Fruit fly (Drosophila melanogaster) whole organism, embryonic: ENCODE results near the gene yellow-f2.
A peak's percentile ranks its signal among the peaks of the same experiment; 100 is the strongest.

Experiments used
- Adf1 ChIP-seq: fragments of 200-800 bp; sonication (Bioruptor generic); IDR thresholded peaks from 2 replicates; pipeline ENCODE4 v1.3.6; 2022; ENCODE audit warnings: missing biosample characterization, missing genetic modification characterization
- Antp ChIP-seq: fragments of 200-800 bp; sonication (Bioruptor generic); optimal IDR thresholded peaks from 3 replicates; lab custom pipeline; 2016; ENCODE audit warnings: missing biosample characterization, missing genetic modification characterization
- BtbVII ChIP-seq: fragments of 200-800 bp; sonication (Bioruptor generic); optimal IDR thresholded peaks from 3 replicates; lab custom pipeline; 2017; ENCODE audit warnings: missing biosample characterization, mild to moderate bottlenecking, missing genetic modification characterization
- CG10543 ChIP-seq: fragments of 200-800 bp; sonication (Bioruptor generic); optimal IDR thresholded peaks from 3 replicates; lab custom pipeline; 2017; ENCODE audit warnings: missing biosample characterization, mild to moderate bottlenecking, missing genetic modification characterization, moderate library complexity
- CG10565 ChIP-seq: fragments of 200-800 bp; sonication (Bioruptor generic); optimal IDR thresholded peaks from 3 replicates; lab custom pipeline; 2016; ENCODE audit warnings: missing biosample characterization, mild to moderate bottlenecking, missing genetic modification characterization
- CG11723 ChIP-seq: fragments of 200-800 bp; sonication (Bioruptor generic); optimal IDR thresholded peaks from 2 replicates; lab custom pipeline; 2017; ENCODE audit warnings: missing biosample characterization, mild to moderate bottlenecking, missing genetic modification characterization
- CG12744 ChIP-seq: fragments of 200-800 bp; sonication (Bioruptor generic); optimal IDR thresholded peaks from 2 replicates; lab custom pipeline; 2016; ENCODE audit warnings: missing biosample characterization, missing genetic modification characterization
- CG14710 ChIP-seq: fragments of 200-800 bp; sonication (Bioruptor generic); optimal IDR thresholded peaks from 3 replicates; lab custom pipeline; 2019; ENCODE audit warnings: missing biosample characterization, mild to moderate bottlenecking, missing genetic modification characterization, moderate library complexity
- CG15479 ChIP-seq: fragments of 200-800 bp; sonication (Bioruptor generic); optimal IDR thresholded peaks from 3 replicates; lab custom pipeline; 2019; ENCODE audit warnings: missing biosample characterization, mild to moderate bottlenecking, missing genetic modification characterization, moderate library complexity
- CG1647 ChIP-seq: fragments of 200-800 bp; sonication (Bioruptor generic); optimal IDR thresholded peaks from 3 replicates; lab custom pipeline; 2016; ENCODE audit warnings: missing biosample characterization, missing genetic modification characterization
- CG2875 ChIP-seq: fragments of 200-800 bp; sonication (Bioruptor generic); optimal IDR thresholded peaks from 2 replicates; lab custom pipeline; 2017; ENCODE audit warnings: missing biosample characterization, mild to moderate bottlenecking, missing genetic modification characterization, missing genetic modification reagents
- CG30431 ChIP-seq: fragments of 200-800 bp; sonication (Bioruptor generic); optimal IDR thresholded peaks from 2 replicates; lab custom pipeline; 2017; ENCODE audit warnings: missing biosample characterization, missing genetic modification characterization
- CG3995 ChIP-seq: fragments of 200-800 bp; sonication (Bioruptor generic); optimal IDR thresholded peaks from 3 replicates; lab custom pipeline; 2016; ENCODE audit warnings: missing biosample characterization, missing genetic modification characterization
- CG5953 ChIP-seq: fragments of 200-800 bp; sonication (Bioruptor generic); IDR thresholded peaks from 2 replicates; pipeline ENCODE4 v1.3.6; 2022; ENCODE audit warnings: missing biosample characterization, missing genetic modification characterization
- CG6272 ChIP-seq: fragments of 200-800 bp; sonication (Bioruptor generic); IDR thresholded peaks from 2 replicates; pipeline ENCODE4 v1.3.6; 2022; ENCODE audit warnings: missing biosample characterization, missing genetic modification characterization
- CG8478 ChIP-seq: fragments of >200 bp; optimal IDR thresholded peaks from 2 replicates; lab custom pipeline; 2018
- Elba2 ChIP-seq: fragments of 200-800 bp; sonication (Bioruptor generic); optimal IDR thresholded peaks from 3 replicates; lab custom pipeline; 2016; ENCODE audit warnings: missing biosample characterization, missing genetic modification characterization
- Ets97D ChIP-seq: fragments of 200-800 bp; sonication (Bioruptor generic); optimal IDR thresholded peaks from 3 replicates; lab custom pipeline; 2016; ENCODE audit warnings: missing biosample characterization, missing genetic modification characterization
- Fer3 ChIP-seq: fragments of 200-800 bp; sonication (Bioruptor generic); optimal IDR thresholded peaks from 2 replicates; lab custom pipeline; 2018; ENCODE audit warnings: missing biosample characterization, mild to moderate bottlenecking, missing genetic modification characterization, moderate library complexity
- HLH54F ChIP-seq: fragments of 200-800 bp; sonication (Bioruptor generic); optimal IDR thresholded peaks from 3 replicates; lab custom pipeline; 2016; ENCODE audit warnings: missing biosample characterization, missing genetic modification characterization
- Hr3 ChIP-seq: fragments of 200-800 bp; sonication (Bioruptor generic); optimal IDR thresholded peaks from 3 replicates; lab custom pipeline; 2016; ENCODE audit warnings: missing biosample characterization, missing genetic modification characterization
- NFAT ChIP-seq: fragments of 200-800 bp; sonication (Bioruptor generic); IDR thresholded peaks from 2 replicates; pipeline ENCODE4 v1.3.6; 2022; ENCODE audit warnings: missing biosample characterization, missing genetic modification characterization
- Nf-YA ChIP-seq: fragments of 200-800 bp; sonication (Bioruptor generic); IDR thresholded peaks from 2 replicates; pipeline ENCODE4 v1.3.6; 2022; ENCODE audit warnings: missing biosample characterization, missing genetic modification characterization
- Poxn ChIP-seq: fragments of 200-800 bp; sonication (Bioruptor generic); IDR thresholded peaks from 2 replicates; pipeline ENCODE4 v1.3.6; 2022; ENCODE audit warnings: missing biosample characterization, missing genetic modification characterization
- Ptx1 ChIP-seq: fragments of 200-800 bp; sonication (Bioruptor generic); IDR thresholded peaks from 2 replicates; pipeline ENCODE4 v1.3.6; 2022; ENCODE audit warnings: missing biosample characterization, missing genetic modification characterization
- Xbp1 ChIP-seq: fragments of 200-800 bp; sonication (Bioruptor generic); optimal IDR thresholded peaks from 3 replicates; lab custom pipeline; 2016; ENCODE audit warnings: missing biosample characterization, mild to moderate bottlenecking, missing genetic modification characterization
- chn ChIP-seq: fragments of 200-800 bp; sonication (Bioruptor generic); optimal IDR thresholded peaks from 2 replicates; lab custom pipeline; 2016; ENCODE audit warnings: missing biosample characterization, missing genetic modification characterization
- exex ChIP-seq: fragments of 200-800 bp; sonication (Bioruptor generic); optimal IDR thresholded peaks from 4 replicates; lab custom pipeline; 2018; ENCODE audit warnings: missing biosample characterization, mild to moderate bottlenecking, missing genetic modification characterization, moderate library complexity
- knrl ChIP-seq: fragments of 200-800 bp; sonication (Bioruptor generic); IDR thresholded peaks from 3 replicates; pipeline ENCODE4 v1.3.6; 2022; ENCODE audit warnings: missing biosample characterization, missing genetic modification characterization; ENCODE audit not compliant: partially characterized antibody
- lab ChIP-seq: fragments of 200-800 bp; sonication (Bioruptor generic); optimal IDR thresholded peaks from 3 replicates; lab custom pipeline; 2017; ENCODE audit warnings: missing biosample characterization, missing genetic modification characterization, mild to moderate bottlenecking, moderate library complexity, missing genetic modification reagents
- pita ChIP-seq: fragments of 200-800 bp; sonication (Bioruptor generic); optimal IDR thresholded peaks from 2 replicates; lab custom pipeline; 2017; ENCODE audit warnings: missing biosample characterization, mild to moderate bottlenecking, missing genetic modification characterization
- sd ChIP-seq: fragments of 200-800 bp; sonication (Bioruptor generic); optimal IDR thresholded peaks from 3 replicates; lab custom pipeline; 2018; ENCODE audit warnings: missing biosample characterization, mild to moderate bottlenecking, missing genetic modification characterization, moderate library complexity
- ssp ChIP-seq: fragments of 200-800 bp; sonication (Bioruptor generic); IDR thresholded peaks from 2 replicates; pipeline ENCODE4 v1.3.6; 2022; ENCODE audit warnings: missing biosample characterization, missing genetic modification characterization
- tup ChIP-seq: fragments of 200-800 bp; sonication (Bioruptor generic); optimal IDR thresholded peaks from 2 replicates; lab custom pipeline; 2016; ENCODE audit warnings: missing biosample characterization, mild to moderate bottlenecking, missing genetic modification characterization, moderate library complexity
- vnd ChIP-seq: fragments of 200-800 bp; sonication (Bioruptor generic); IDR thresholded peaks from 3 replicates; pipeline ENCODE4 v1.3.6; 2022; ENCODE audit warnings: missing biosample characterization, missing genetic modification characterization; ENCODE audit not compliant: partially characterized antibody

Gene yellow-f2

dm6 chr3R:12972106-12972505 is 22.8 kb downstream of the yellow-f2 start (continued):
- TF ChIP-seq exex = peak; percentile 98
- no peak for TF ChIP-seq CG30431 (GFP tag; lab: Kevin White, UChicago)
- TF ChIP-seq CG3995 (GFP tag; lab: Kevin White, UChicago) = no peak
- no peak for TF ChIP-seq CG1647 (GFP tag; lab: Kevin White, UChicago)
- TF ChIP-seq CG6272 (GFP tag; lab: Robert Waterston, UW) = no peak
- no peak for TF ChIP-seq Antp (GFP tag; lab: Kevin White, UChicago)
- peak; percentile 35; the same call in 1 of the 3 replicates for TF ChIP-seq vnd (GFP tag; lab: Robert Waterston, UW)
- no peak for TF ChIP-seq CG12744
- TF ChIP-seq NFAT (GFP tag; lab: Robert Waterston, UW) = no peak
- TF ChIP-seq CG11723 (GFP tag; lab: Kevin White, UChicago) = no peak
- TF ChIP-seq CG10543 (GFP tag; lab: Kevin White, UChicago) = peak; percentile 10
- no peak for TF ChIP-seq pita
- TF ChIP-seq Nf-YA = no peak
- peak; percentile 3 for TF ChIP-seq lab (GFP tag; lab: Kevin White, UChicago)
- TF ChIP-seq tup (GFP tag; lab: Kevin White, UChicago) = no peak
- no peak for TF ChIP-seq knrl (GFP tag; lab: Robert Waterston, UW)
- TF ChIP-seq Xbp1 (GFP tag; lab: Kevin White, UChicago) = no peak
- TF ChIP-seq HLH54F = no peak
- no peak for TF ChIP-seq CG2875 (GFP tag; lab: Kevin White, UChicago)
- TF ChIP-seq Poxn (GFP tag; lab: Robert Waterston, UW) = no peak
- TF ChIP-seq CG10565 (GFP tag; lab: Kevin White, UChicago) = no peak
- TF ChIP-seq Ets97D (GFP tag; lab: Kevin White, UChicago) = no peak
- TF ChIP-seq CG14710 = no peak

dm6 chr3R:12967612-12968011 is 27.3 kb downstream of the yellow-f2 start, which contains the start of the genes CG14384 and grsm:
Gene CG14384, minus strand, starts transcription at chr3R:12967712.
Gene grsm, minus strand, starts transcription at chr3R:12967712.
- no peak for TF ChIP-seq BtbVII (GFP tag; lab: Kevin White, UChicago)
- no peak for TF ChIP-seq ssp (GFP tag; lab: Robert Waterston, UW)

DNA sequence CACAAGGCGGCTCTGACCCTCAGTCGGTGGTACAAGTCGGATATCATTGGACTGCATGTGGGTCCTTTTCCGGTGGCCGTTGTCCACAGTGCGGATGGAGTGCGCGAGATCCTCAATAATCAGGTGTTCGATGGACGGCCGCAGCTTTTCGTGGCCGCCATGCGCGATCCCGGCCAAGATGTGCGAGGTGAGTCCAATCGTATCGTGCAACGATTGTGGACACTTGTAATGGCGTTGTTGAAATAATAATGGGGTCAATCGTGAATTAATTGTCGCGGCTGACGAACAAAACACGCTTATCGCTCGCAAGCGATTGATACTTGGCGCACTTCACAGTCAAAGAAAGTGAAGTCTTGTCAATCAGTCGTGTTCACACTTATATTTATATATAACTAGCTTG is 30.9 kb downstream of the yellow-f2 start:
- TF ChIP-seq Fer3 (tag; lab: Kevin White, UChicago) = no peak
- TF ChIP-seq exex = peak; percentile 44
- TF ChIP-seq Elba2 (GFP tag; lab: Kevin White, UChicago) = no peak
- no peak for TF ChIP-seq chn (GFP tag; lab: Kevin White, UChicago)
- no peak for TF ChIP-seq Hr3 (GFP tag; lab: Kevin White, UChicago)
- TF ChIP-seq Adf1 (GFP tag; lab: Robert Waterston, UW) = no peak
- no peak for TF ChIP-seq CG8478

DNA sequence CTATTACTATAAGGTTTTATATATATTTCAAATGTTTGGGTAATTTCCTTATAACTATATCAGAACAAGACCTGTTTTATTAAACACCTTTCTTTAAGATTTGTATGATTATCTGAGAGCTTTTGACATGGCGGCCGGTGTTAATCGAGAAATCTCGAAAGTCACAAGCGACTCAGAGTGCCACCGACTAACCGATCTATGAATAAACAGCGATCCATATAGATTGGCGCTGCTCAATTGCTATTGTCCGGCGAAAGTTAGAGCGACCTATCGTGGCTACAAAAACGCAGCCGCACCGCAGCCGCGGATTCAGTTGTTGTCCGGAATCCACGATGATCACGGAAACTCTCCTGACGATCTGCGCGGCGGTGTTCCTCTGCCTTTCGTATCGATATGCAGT is 31.5 kb downstream of the yellow-f2 start, which contains the start of gene Cyp304a1:
Cyp304a1 (plus strand) TSS at position 301 of the 400 bp plus-strand sequence.
- TF ChIP-seq CG5953 (GFP tag; lab: Robert Waterston, UW) (no peak), sd (tag; lab: Kevin White, UChicago) (no peak), CG15479 (GFP tag; lab: Kevin White, UChicago) (no peak), Ptx1 (GFP tag; lab: Robert Waterston, UW) (no peak)
